Worm (Caenorhabditis elegans): ENCODE data around the gene nhr-148.
A peak's percentile ranks its signal among the peaks of the same experiment; 100 is the strongest.

nhr-148 gene

DNA sequence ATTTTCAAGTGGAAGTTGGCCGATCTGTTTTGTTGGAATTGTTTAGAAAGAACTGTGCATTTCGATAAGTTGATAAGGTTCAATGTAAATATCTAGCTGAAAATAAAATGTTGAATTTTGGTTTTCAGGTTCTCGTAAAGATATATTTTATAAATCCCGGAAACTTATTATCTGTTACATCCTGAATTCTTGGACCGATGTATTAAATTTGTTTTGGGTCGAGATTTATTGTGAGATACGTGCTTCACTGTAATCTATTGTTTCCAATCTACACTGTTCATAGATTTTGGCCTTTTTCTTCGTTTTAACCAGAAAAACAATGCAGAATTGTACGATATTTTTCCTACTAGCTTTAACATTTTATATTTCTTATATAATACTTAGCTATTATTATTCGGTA lies 15.2 kb downstream of the nhr-148 start, which contains the start of gene C03G6.6:
TSS of gene C03G6.6 (plus strand) at position 301 of the 400 bp plus-strand sequence.
- TF ChIP-seq ztf-11 (tag; optimal IDR thresholded peaks at IDR 0.05): no peak
- no peak for TF ChIP-seq fkh-10 (GFP tag; optimal IDR thresholded peaks at IDR 0.05)
- TF ChIP-seq nhr-10 (tag; optimal IDR thresholded peaks at IDR 0.05): no peak
- TF ChIP-seq php-3 (GFP tag; IDR thresholded peaks at IDR 0.05): no peak
- no peak for TF ChIP-seq unc-39 (tag; optimal IDR thresholded peaks at IDR 0.05)

DNA sequence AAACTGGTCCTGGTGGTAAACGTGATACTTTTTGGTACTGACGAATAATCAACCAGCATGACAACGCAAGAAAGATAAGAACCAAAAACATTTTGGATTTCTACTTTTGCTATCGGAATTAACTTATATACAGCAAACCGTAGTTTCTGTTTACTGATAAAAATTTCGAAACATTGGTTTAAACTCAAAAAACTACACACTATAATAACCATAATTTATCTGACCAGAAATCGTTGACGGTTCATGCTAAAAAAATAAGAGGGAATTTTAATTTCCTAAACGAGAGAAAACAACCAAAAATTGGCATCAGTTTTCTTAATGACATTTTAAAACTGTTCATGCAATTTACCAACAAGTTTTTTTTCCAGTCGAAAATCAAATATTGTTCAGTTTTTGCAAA lies 19.7 kb downstream of the nhr-148 start, which contains the start of gene cyp-35A1:
TSS of gene cyp-35A1 (minus strand) at position 101 of the 400 bp plus-strand sequence.
- no peak for TF ChIP-seq mdl-1 (tag; optimal IDR thresholded peaks at IDR 0.05)
- TF ChIP-seq lir-3 (tag; optimal IDR thresholded peaks at IDR 0.05): no peak
- no peak for TF ChIP-seq saeg-2 (GFP tag; IDR thresholded peaks at IDR 0.05)
- no peak for TF ChIP-seq dpl-1 (GFP tag; optimal IDR thresholded peaks at IDR 0.05)
- no peak for TF ChIP-seq Y48G9A.11 (GFP tag; IDR thresholded peaks at IDR 0.05)
- TF ChIP-seq lim-7 (GFP tag; IDR thresholded peaks at IDR 0.05): no peak
- TF ChIP-seq tra-1 (GFP tag; IDR thresholded peaks at IDR 0.05): no peak
- no peak for TF ChIP-seq dmd-8 (GFP tag; IDR thresholded peaks at IDR 0.05)
- TF ChIP-seq dve-1 (tag; optimal IDR thresholded peaks at IDR 0.05; ENCODE audit: insufficient read depth): no peak
- no peak for TF ChIP-seq spr-1 (tag; optimal IDR thresholded peaks at IDR 0.05)
- TF ChIP-seq attf-4 (tag; optimal IDR thresholded peaks at IDR 0.05): no peak
- no peak for TF ChIP-seq unc-62 (GFP tag; optimal IDR thresholded peaks at IDR 0.05 in 1 of 2)
- TF ChIP-seq unc-62 (tag; optimal IDR thresholded peaks at IDR 0.05): no peak
- no peak for TF ChIP-seq nhr-6 (tag; optimal IDR thresholded peaks at IDR 0.05)
- TF ChIP-seq mep-1 (tag; optimal IDR thresholded peaks at IDR 0.05): no peak
- no peak for TF ChIP-seq gei-8 (GFP tag; optimal IDR thresholded peaks at IDR 0.05)
- no peak for TF ChIP-seq nhr-11 (tag; optimal IDR thresholded peaks at IDR 0.05)
- TF ChIP-seq F49E8.2 (tag; optimal IDR thresholded peaks at IDR 0.05; ENCODE audit: borderline replicate concordance): no peak
- no peak for TF ChIP-seq hlh-11 (tag; optimal IDR thresholded peaks at IDR 0.05)
- no peak for TF ChIP-seq zfp-2 (tag; optimal IDR thresholded peaks at IDR 0.05)
- TF ChIP-seq nhr-76 (tag; optimal IDR thresholded peaks at IDR 0.05): no peak

DNA sequence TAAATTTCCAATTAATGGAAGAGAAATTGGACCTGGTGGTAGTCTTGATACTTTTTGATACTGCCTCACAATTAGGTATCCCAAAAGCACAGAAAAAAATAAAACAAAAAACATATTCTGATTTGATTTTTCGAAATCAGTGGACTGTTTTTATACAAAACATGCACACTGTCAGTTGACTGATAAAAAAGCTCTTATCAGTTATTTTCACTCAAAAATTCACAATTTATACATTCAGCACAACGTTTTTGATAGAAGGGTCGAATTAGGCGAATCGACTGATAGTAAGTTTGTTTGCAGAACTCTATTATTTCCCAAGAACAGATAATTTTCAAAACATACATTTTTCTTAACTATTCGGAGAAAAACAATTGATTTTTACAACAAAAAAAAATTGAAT lies 22.1 kb downstream of the nhr-148 start, which contains the start of gene cyp-35A2:
TSS of gene cyp-35A2 (minus strand) at position 124 of the 400 bp plus-strand sequence.
- no peak for TF ChIP-seq dpl-1 (GFP tag; optimal IDR thresholded peaks at IDR 0.05)
- no peak for TF ChIP-seq F10B5.3 (tag; optimal IDR thresholded peaks at IDR 0.05)
- no peak for TF ChIP-seq daf-12 (tag; optimal IDR thresholded peaks at IDR 0.05)
- TF ChIP-seq dmd-6 (GFP tag; IDR thresholded peaks at IDR 0.05): peak; percentile 57; the same call in 1 of the 2 replicates
- TF ChIP-seq egl-43 (GFP tag; IDR thresholded peaks at IDR 0.05): no peak
- TF ChIP-seq hlh-11 (tag; optimal IDR thresholded peaks at IDR 0.05): peak; percentile 53
- TF ChIP-seq daf-16 (GFP tag; optimal IDR thresholded peaks at IDR 0.05): no peak
- TF ChIP-seq daf-16 (tag; optimal IDR thresholded peaks at IDR 0.05): peak; percentile 91
- peak; percentile 52 for TF ChIP-seq pqm-1 (tag; optimal IDR thresholded peaks at IDR 0.05)
- no peak for TF ChIP-seq fkh-10 (GFP tag; optimal IDR thresholded peaks at IDR 0.05)
- TF ChIP-seq cey-2 (tag; optimal IDR thresholded peaks at IDR 0.05; ENCODE audit: borderline replicate concordance, insufficient read depth): no peak
- TF ChIP-seq unc-62 (GFP tag; optimal IDR thresholded peaks at IDR 0.05 in 1 of 2): no peak
- TF ChIP-seq unc-62 (tag; optimal IDR thresholded peaks at IDR 0.05): no peak
- TF ChIP-seq nhr-28 (tag; optimal IDR thresholded peaks at IDR 0.05): peak; percentile 71

DNA sequence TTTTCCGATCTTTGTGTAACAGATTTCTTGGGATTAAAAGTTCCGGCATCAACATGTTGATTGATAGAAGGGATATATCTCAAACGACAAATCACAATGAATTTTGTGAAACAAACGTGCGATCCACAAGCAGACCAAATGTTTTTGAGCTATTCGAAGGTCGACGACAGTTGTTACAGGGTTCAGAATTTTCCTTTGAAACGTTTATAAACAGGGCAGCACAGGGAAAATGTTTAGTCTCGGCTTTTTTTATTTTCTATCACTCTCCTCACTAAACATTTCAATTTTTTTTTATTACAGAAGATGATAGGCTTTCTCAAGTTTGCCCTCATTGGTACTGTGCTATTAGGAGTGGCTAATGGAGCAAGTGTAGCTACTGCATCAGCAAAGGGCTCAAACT lies 23.0 kb downstream of the nhr-148 start, which contains the start of gene exc-13:
TSS of gene exc-13 (plus strand) at position 301 of the 400 bp plus-strand sequence.
- no peak for TF ChIP-seq lin-29 (GFP tag; IDR thresholded peaks at IDR 0.05)
- no peak for TF ChIP-seq lin-15B (tag; optimal IDR thresholded peaks at IDR 0.05)
- no peak for TF ChIP-seq F44E2.7 (GFP tag; IDR thresholded peaks at IDR 0.05)
- no peak for TF ChIP-seq fos-1 (tag; optimal IDR thresholded peaks at IDR 0.05)
- TF ChIP-seq ctbp-1 (GFP tag; IDR thresholded peaks at IDR 0.05): no peak
- TF ChIP-seq daf-16 (GFP tag; optimal IDR thresholded peaks at IDR 0.05): peak in 1 of 2 experiments; percentile 90
- no peak for TF ChIP-seq daf-16 (tag; optimal IDR thresholded peaks at IDR 0.05)
